Worm (Caenorhabditis elegans): ENCODE measurements around the gene pgm-1.
"Not testable (repeated sequence)": the region's sequence is repeated elsewhere in the genome, so short reads cannot be mapped to it uniquely, and the experiment has no call there.

DNA sequence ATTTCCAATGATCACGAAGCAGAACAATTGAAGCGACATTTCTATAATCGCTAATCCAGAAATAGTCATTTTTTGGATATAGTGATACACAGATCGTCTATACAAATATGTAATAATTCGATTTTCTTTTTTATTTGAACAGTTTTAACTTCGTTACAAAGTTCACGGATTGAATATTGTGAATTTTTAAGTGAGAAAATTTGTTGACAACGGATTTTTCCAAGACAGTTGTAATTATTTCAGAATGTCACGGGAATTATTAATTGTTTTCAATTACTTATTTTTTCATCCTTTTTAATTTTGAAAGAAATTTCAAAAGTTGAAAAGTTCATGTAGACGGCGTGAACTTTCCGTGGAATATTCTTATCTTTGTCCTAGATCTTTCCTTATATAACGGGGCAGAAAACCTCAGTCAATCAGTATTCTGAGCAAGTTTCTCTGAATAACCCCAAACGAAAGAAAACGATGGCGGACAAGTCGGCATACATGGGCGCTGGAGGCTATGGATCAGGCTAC lies 47.0 kb upstream of the pgm-1 start, which contains the start of the genes T23B7.2 and nspd-4:
- not testable (repeated sequence) for TF ChIP-seq pha-4 (tag; optimal IDR thresholded peaks at IDR 0.05); ceh-34 (tag; optimal IDR thresholded peaks at IDR 0.05); fkh-10 (GFP tag; optimal IDR thresholded peaks at IDR 0.05); ama-1 (optimal IDR thresholded peaks at IDR 0.05); ceh-9 (tag; optimal IDR thresholded peaks at IDR 0.05); ref-2 (tag; optimal IDR thresholded peaks at IDR 0.05); pax-1 (tag; optimal IDR thresholded peaks at IDR 0.05); Y22D7AL.16 (tag; optimal IDR thresholded peaks at IDR 0.05)

Data from whole organism, late embryonic.